Fruit fly (Drosophila melanogaster) whole organism, wandering third instar larva: Measurements from ENCODE around the gene CG1965.
A peak's percentile ranks its signal among the peaks of the same experiment; 100 is the strongest.

Experiments
- Abd-B ChIP-seq: fragments of >200 bp; optimal IDR thresholded peaks from 2 replicates; lab custom pipeline; 2017; ENCODE audit warnings: missing biosample characterization, missing genetic modification characterization
- CG32264 ChIP-seq: fragments of 200-800 bp; sonication (Bioruptor generic); optimal IDR thresholded peaks from 2 replicates; lab custom pipeline; 2016; ENCODE audit warnings: missing biosample characterization, missing genetic modification characterization
- CG9705 ChIP-seq: fragments of 200-800 bp; sonication (Bioruptor generic); optimal IDR thresholded peaks from 2 replicates; lab custom pipeline; 2018; ENCODE audit warnings: missing biosample characterization, mild to moderate bottlenecking, missing genetic modification characterization
- CrebA ChIP-seq: fragments of 200-800 bp; sonication (Bioruptor generic); optimal IDR thresholded peaks from 2 replicates; lab custom pipeline; 2016; ENCODE audit warnings: missing biosample characterization, mild to moderate bottlenecking, missing genetic modification characterization, borderline replicate concordance
- Dfd ChIP-seq: fragments of >200 bp; optimal IDR thresholded peaks from 2 replicates; lab custom pipeline; 2017; ENCODE audit warnings: missing biosample characterization, missing genetic modification characterization
- Dif ChIP-seq: fragments of 200-275, 200-300 bp; sonication (Bioruptor generic); optimal IDR thresholded peaks from 2 replicates; lab custom pipeline; 2018; ENCODE audit warnings: missing biosample characterization, missing genetic modification characterization; ENCODE audit not compliant: partially characterized antibody
- GATAd ChIP-seq: sonication (Bioruptor generic); optimal IDR thresholded peaks from 2 replicates; lab custom pipeline; 2016; ENCODE audit warnings: missing biosample characterization, missing genetic modification characterization
- HLH106 ChIP-seq: fragments of 200-800 bp; optimal IDR thresholded peaks from 3 replicates; lab custom pipeline; 2019; ENCODE audit warnings: missing biosample characterization, mild to moderate bottlenecking, missing genetic modification characterization, moderate library complexity
- Hnf4 ChIP-seq: fragments of 200-800 bp; sonication (Bioruptor generic); optimal IDR thresholded peaks from 2 replicates; lab custom pipeline; 2016; ENCODE audit warnings: missing biosample characterization, mild to moderate bottlenecking, missing genetic modification characterization
- Hr78 ChIP-seq: fragments of >200 bp; optimal IDR thresholded peaks from 2 replicates; lab custom pipeline; 2017; ENCODE audit warnings: missing biosample characterization, missing genetic modification characterization
- Jra ChIP-seq: sonication (Bioruptor generic); optimal IDR thresholded peaks from 2 replicates; lab custom pipeline; 2016; ENCODE audit warnings: missing biosample characterization, missing genetic modification characterization
- Mio ChIP-seq: sonication (Bioruptor generic); optimal IDR thresholded peaks from 2 replicates; lab custom pipeline; 2016; ENCODE audit warnings: missing biosample characterization, missing genetic modification characterization
- Myc ChIP-seq: fragments of >200 bp; optimal IDR thresholded peaks from 2 replicates; lab custom pipeline; 2017
- N ChIP-seq: fragments of >200 bp; optimal IDR thresholded peaks from 2 replicates; lab custom pipeline; 2018; ENCODE audit warnings: missing biosample characterization, missing external identifiers, missing genetic modification characterization
- OdsH ChIP-seq: fragments of 200-800 bp; sonication (Bioruptor generic); optimal IDR thresholded peaks from 2 replicates; lab custom pipeline; 2016; ENCODE audit warnings: missing biosample characterization, mild to moderate bottlenecking, missing genetic modification characterization
- Rel ChIP-seq, 2 experiments: fragments of 200-800 bp; sonication (Bioruptor generic) in 1 of 2; optimal IDR thresholded peaks; 2 replicates in 1 of 2; 3 replicates in 1 of 2; lab custom pipeline; 2016 to 2019; ENCODE audit warnings: mild to moderate bottlenecking in 2 of 2, missing biosample characterization in 2 of 2, missing genetic modification characterization in 2 of 2, moderate library complexity in 1 of 2
- Sp1 ChIP-seq: fragments of 200-800 bp; sonication (Bioruptor generic); optimal IDR thresholded peaks from 3 replicates; lab custom pipeline; 2019; ENCODE audit warnings: missing biosample characterization, mild to moderate bottlenecking, missing genetic modification characterization, moderate library complexity
- Vsx2 ChIP-seq: fragments of 200-300, 225-300 bp; sonication (Bioruptor generic); optimal IDR thresholded peaks from 2 replicates; lab custom pipeline; 2018; ENCODE audit warnings: missing biosample characterization, missing genetic modification characterization; ENCODE audit not compliant: partially characterized antibody
- brk ChIP-seq: fragments of 200-800 bp; sonication (Bioruptor generic); optimal IDR thresholded peaks from 2 replicates; lab custom pipeline; 2016; ENCODE audit warnings: missing biosample characterization, mild to moderate bottlenecking, missing genetic modification characterization
- dl ChIP-seq, 2 experiments: fragments of 175-275, 200-275 bp in 1 of 2; fragments of 200-275 bp in 1 of 2; sonication (Bioruptor generic); optimal IDR thresholded peaks; lab custom pipeline; 2018; ENCODE audit warnings: mild to moderate bottlenecking in 2 of 2, missing biosample characterization in 2 of 2, missing genetic modification characterization in 2 of 2, moderate library complexity in 2 of 2; ENCODE audit not compliant: partially characterized antibody in 2 of 2, insufficient read depth in 1 of 2
- dsf ChIP-seq: sonication (Bioruptor generic); optimal IDR thresholded peaks from 2 replicates; lab custom pipeline; 2016; ENCODE audit warnings: missing biosample characterization, missing genetic modification characterization, borderline replicate concordance
- ey ChIP-seq: fragments of 200-800 bp; sonication (Bioruptor generic); optimal IDR thresholded peaks from 2 replicates; lab custom pipeline; 2016; ENCODE audit warnings: missing biosample characterization, missing genetic modification characterization
- fru ChIP-seq: fragments of 200-800 bp; sonication (Bioruptor generic); optimal IDR thresholded peaks from 3 replicates; lab custom pipeline; 2016; ENCODE audit warnings: missing biosample characterization, mild to moderate bottlenecking, missing genetic modification characterization
- h ChIP-seq: fragments of 200-800 bp; sonication (Bioruptor generic); optimal IDR thresholded peaks from 3 replicates; lab custom pipeline; 2016; ENCODE audit warnings: missing biosample characterization, mild to moderate bottlenecking, missing genetic modification characterization
- lola ChIP-seq: fragments of >200 bp; optimal IDR thresholded peaks from 2 replicates; lab custom pipeline; 2017; ENCODE audit warnings: missing biosample characterization, missing genetic modification characterization
- pan ChIP-seq: fragments of >200 bp; optimal IDR thresholded peaks from 2 replicates; lab custom pipeline; 2017
- rgr ChIP-seq: fragments of 200-800 bp; sonication (Bioruptor generic); optimal IDR thresholded peaks from 3 replicates; lab custom pipeline; 2016; ENCODE audit warnings: missing biosample characterization, mild to moderate bottlenecking, missing genetic modification characterization
- sage ChIP-seq: fragments of 200-800 bp; sonication (Bioruptor generic); optimal IDR thresholded peaks from 2 replicates; lab custom pipeline; 2016; ENCODE audit warnings: missing biosample characterization, mild to moderate bottlenecking, missing genetic modification characterization
- sv ChIP-seq: fragments of 200-800 bp; sonication (Bioruptor generic); optimal IDR thresholded peaks from 3 replicates; lab custom pipeline; 2016; ENCODE audit warnings: missing biosample characterization, missing genetic modification characterization
- woc ChIP-seq: sonication (Bioruptor generic); optimal IDR thresholded peaks from 2 replicates; lab custom pipeline; 2016; ENCODE audit warnings: missing biosample characterization, mild to moderate bottlenecking, missing genetic modification characterization

CG1965 gene

dm6 chr3R:7086377-7087200 is 19.4 kb downstream of the CG1965 start, which contains the start of gene alphaTub84B (continued):
- TF ChIP-seq brk (GFP tag; lab: Kevin White, UChicago) (peak; percentile 21), Hr78 (GFP tag; lab: Kevin White, UChicago) (no peak), sv (GFP tag; lab: Kevin White, UChicago) (peak; percentile 52)

- no peak for TF ChIP-seq pan (lab: Kevin White, UChicago)
- no peak for TF ChIP-seq Dfd
- TF ChIP-seq dl (GFP tag; optimal IDR thresholded peaks at IDR 0.05; lab: Kevin White, UChicago; ENCODE audit: insufficient read depth in 1 of 2, partially characterized antibody in 2 of 2): no peak
- TF ChIP-seq OdsH (GFP tag; lab: Kevin White, UChicago): no peak
- TF ChIP-seq Hnf4 (GFP tag; lab: Kevin White, UChicago): no peak
- TF ChIP-seq woc (GFP tag; lab: Kevin White, UChicago): no peak
- no peak for TF ChIP-seq CG9705 (GFP tag; lab: Kevin White, UChicago)
- no peak for TF ChIP-seq Abd-B (GFP tag; lab: Kevin White, UChicago)
- TF ChIP-seq CG32264 (GFP tag; lab: Kevin White, UChicago): no peak
- TF ChIP-seq Sp1 (GFP tag; lab: Kevin White, UChicago): no peak
- TF ChIP-seq brk (GFP tag; lab: Kevin White, UChicago): no peak
- TF ChIP-seq h (GFP tag; lab: Kevin White, UChicago): no peak
Measured at dm6 chr3R:7087201-7087505, 20.0 kb downstream of the CG1965 start.

dm6 chr3R:7087904-7088303 is 20.7 kb downstream of the CG1965 start:
- TF ChIP-seq Jra (GFP tag; lab: Kevin White, UChicago): no peak
- no peak for TF ChIP-seq N (GFP tag; lab: Kevin White, UChicago)
- no peak for TF ChIP-seq ey (GFP tag; lab: Kevin White, UChicago)
- no peak for TF ChIP-seq HLH106 (tag; lab: Kevin White, UChicago)

- TF ChIP-seq ey (GFP tag; lab: Kevin White, UChicago) (no peak), sage (GFP tag; lab: Kevin White, UChicago) (no peak), dsf (no peak), h (GFP tag; lab: Kevin White, UChicago) (no peak), Mio (GFP tag; lab: Kevin White, UChicago) (no peak), pan (lab: Kevin White, UChicago) (no peak), fru (GFP tag; lab: Kevin White, UChicago) (no peak), CrebA (GFP tag; lab: Kevin White, UChicago) (no peak), Abd-B (GFP tag; lab: Kevin White, UChicago) (no peak), Rel (GFP tag; optimal IDR thresholded peaks at IDR 0.05; lab: Kevin White, UChicago) (no peak), Rel (tag; optimal IDR thresholded peaks at IDR 0.05; lab: Kevin White, UChicago) (peak; percentile 33), Jra (GFP tag; lab: Kevin White, UChicago) (peak; percentile 30), GATAd (GFP tag; lab: Kevin White, UChicago) (no peak), brk (GFP tag; lab: Kevin White, UChicago) (peak; percentile 27), Dif (no peak), rgr (GFP tag; lab: Kevin White, UChicago) (no peak), lola (GFP tag; lab: Kevin White, UChicago) (no peak), Hnf4 (GFP tag; lab: Kevin White, UChicago) (peak; percentile 13), Myc (no peak), Vsx2 (GFP tag; lab: Kevin White, UChicago) (no peak)
- TF ChIP-seq, all 38 proteins: peak for 4
Measured at dm6 chr3R:7088837-7089361, 21.7 kb downstream of the CG1965 start.
